Worm (Caenorhabditis elegans) whole organism, young adult: Measurements from ENCODE around the gene str-112.
A peak's percentile ranks its signal among the peaks of the same experiment; 100 is the strongest.

Experiments used
- B0336.3 ChIP-seq: fragments of 200-800 bp; sonication (Bioruptor generic); IDR thresholded peaks from 2 replicates; pipeline ENCODE4 v1.3.6; 2022; ENCODE audit warnings: missing genetic modification characterization, missing compliant biosample characterization
- C06A6.2 ChIP-seq: fragments of 200-800 bp; sonication (Bioruptor generic); conservative IDR thresholded peaks from 2 replicates; pipeline ENCODE4 v1.3.6; 2022; ENCODE audit warnings: missing genetic modification characterization, missing compliant biosample characterization
- C17E4.6 ChIP-seq: fragments of 200-800 bp; sonication (Bioruptor generic); IDR thresholded peaks from 2 replicates; pipeline ENCODE4 v1.3.6; 2022; ENCODE audit warnings: missing genetic modification reagents, missing genetic modification characterization, missing compliant biosample characterization
- F22D6.2 ChIP-seq: sonication (generic microtip); optimal IDR thresholded peaks from 2 replicates; lab custom pipeline; 2016; ENCODE audit warnings: mild to moderate bottlenecking, missing genetic modification characterization, missing compliant biosample characterization
- F23B12.7 ChIP-seq: sonication (generic microtip); optimal IDR thresholded peaks from 2 replicates; lab custom pipeline; 2017; ENCODE audit warnings: missing genetic modification characterization, mild to moderate bottlenecking, missing compliant biosample characterization, antibody characterized with exemption, moderate library complexity; ENCODE audit not compliant: insufficient read depth
- F33H1.4 ChIP-seq: fragments of 200-800 bp; sonication (Bioruptor generic); IDR thresholded peaks from 2 replicates; pipeline ENCODE4 v1.3.6; 2022; ENCODE audit warnings: missing genetic modification reagents, missing genetic modification characterization, missing compliant biosample characterization
- F49E8.2 ChIP-seq: sonication (generic microtip); optimal IDR thresholded peaks from 3 replicates; lab custom pipeline; 2017; ENCODE audit warnings: missing genetic modification characterization, mild to moderate bottlenecking, missing compliant biosample characterization, antibody characterized with exemption, moderate library complexity; ENCODE audit not compliant: insufficient read depth
- K12H6.12 ChIP-seq: fragments of 200-800 bp; sonication (Bioruptor generic); optimal IDR thresholded peaks from 2 replicates; lab custom pipeline; 2018; ENCODE audit warnings: mild to moderate bottlenecking, missing genetic modification characterization, missing compliant biosample characterization
- ZK185.1 ChIP-seq: sonication (generic microtip); optimal IDR thresholded peaks from 2 replicates; lab custom pipeline; 2016; ENCODE audit warnings: mild to moderate bottlenecking, missing genetic modification characterization, missing compliant biosample characterization; ENCODE audit not compliant: poor library complexity, severe bottlenecking
- ama-1 ChIP-seq, 3 experiments: fragments of 150-350 bp in 1 of 3; sonication (generic microtip) in 2 of 3; optimal IDR thresholded peaks; 2 replicates each; lab custom pipeline; 2014 to 2018; ENCODE audit warnings: missing biosample characterization in 2 of 3, missing genetic modification characterization in 2 of 3, missing genetic modification reagents in 2 of 3
- aptf-3 ChIP-seq: fragments of 200-800 bp; sonication (Bioruptor generic); IDR thresholded peaks from 2 replicates; pipeline ENCODE4 v1.3.6; 2022; ENCODE audit warnings: missing genetic modification characterization, missing compliant biosample characterization
- atf-7 ChIP-seq: sonication (generic microtip); optimal IDR thresholded peaks from 2 replicates; lab custom pipeline; 2017; ENCODE audit warnings: mild to moderate bottlenecking, missing genetic modification characterization, missing compliant biosample characterization
- athp-1 ChIP-seq: sonication (generic microtip); optimal IDR thresholded peaks from 2 replicates; lab custom pipeline; 2017; ENCODE audit warnings: mild to moderate bottlenecking, missing genetic modification characterization, missing compliant biosample characterization
- attf-5 ChIP-seq: fragments of 200-800 bp; sonication (Bioruptor generic); optimal IDR thresholded peaks from 2 replicates; lab custom pipeline; 2018; ENCODE audit warnings: mild to moderate bottlenecking, missing genetic modification characterization, missing compliant biosample characterization
- attf-6 ChIP-seq: fragments of 200-800 bp; sonication (Bioruptor generic); IDR thresholded peaks from 2 replicates; pipeline ENCODE4 v1.3.6; 2022; ENCODE audit warnings: missing genetic modification reagents, missing genetic modification characterization, missing compliant biosample characterization
- ccch-3 ChIP-seq: fragments of 200-800 bp; sonication (Bioruptor generic); optimal IDR thresholded peaks from 2 replicates; lab custom pipeline; 2018; ENCODE audit warnings: mild to moderate bottlenecking, missing genetic modification characterization, missing compliant biosample characterization
- cebp-1 ChIP-seq, 2 experiments: fragments of 200-800 bp in 1 of 2; sonication (Bioruptor generic) in 1 of 2; sonication (generic microtip) in 1 of 2; IDR thresholded peaks in 1 of 2; optimal IDR thresholded peaks in 1 of 2; 2 replicates each; pipeline versions ENCODE4 v1.3.6 to Lab custom; 2017 to 2022; ENCODE audit warnings: missing compliant biosample characterization in 2 of 2, missing genetic modification characterization in 2 of 2, mild to moderate bottlenecking in 1 of 2, missing genetic modification reagents in 1 of 2, moderate library complexity in 1 of 2
- chd-7 ChIP-seq: sonication (generic microtip); optimal IDR thresholded peaks from 2 replicates; lab custom pipeline; 2016; ENCODE audit warnings: mild to moderate bottlenecking, missing genetic modification characterization, moderate library complexity, missing compliant biosample characterization
- dox-1 ChIP-seq: fragments of 200-800 bp; sonication (Bioruptor generic); IDR thresholded peaks from 2 replicates; pipeline ENCODE4 v1.3.6; 2022; ENCODE audit warnings: missing genetic modification reagents, missing genetic modification characterization, missing compliant biosample characterization
- dpff-1 ChIP-seq: sonication (generic microtip); optimal IDR thresholded peaks from 2 replicates; lab custom pipeline; 2017; ENCODE audit warnings: mild to moderate bottlenecking, missing genetic modification characterization, missing compliant biosample characterization
- him-1 ChIP-seq: sonication (generic microtip); optimal IDR thresholded peaks from 2 replicates; lab custom pipeline; 2016; ENCODE audit warnings: missing genotype, missing genetic modification reagents, missing genetic modification characterization, missing compliant biosample characterization
- hmg-1.2 ChIP-seq: fragments of 200-800 bp; sonication (Bioruptor generic); IDR thresholded peaks from 2 replicates; pipeline ENCODE4 v1.3.6; 2022; ENCODE audit warnings: missing genetic modification reagents, missing genetic modification characterization, missing compliant biosample characterization
- lag-1 ChIP-seq: fragments of 200-800 bp; sonication (Bioruptor generic); IDR thresholded peaks from 2 replicates; pipeline ENCODE4 v1.3.6; 2022; ENCODE audit warnings: missing genetic modification reagents, missing genetic modification characterization, missing compliant biosample characterization
- lin-26 ChIP-seq: fragments of 200-800 bp; sonication (Bioruptor generic); IDR thresholded peaks from 2 replicates; pipeline ENCODE4 v1.3.6; 2022; ENCODE audit warnings: missing genetic modification reagents, missing genetic modification characterization, missing compliant biosample characterization
- lin-40 ChIP-seq: sonication (generic microtip); optimal IDR thresholded peaks from 2 replicates; lab custom pipeline; 2016; ENCODE audit warnings: missing genetic modification characterization, mild to moderate bottlenecking, missing compliant biosample characterization, missing genotype, missing genetic modification reagents
- lin-54 ChIP-seq: fragments of 200-800 bp; sonication (Bioruptor generic); optimal IDR thresholded peaks from 2 replicates; lab custom pipeline; 2018; ENCODE audit warnings: mild to moderate bottlenecking, missing genetic modification characterization, missing compliant biosample characterization
- madf-3 ChIP-seq: fragments of 200-800 bp; sonication (Bioruptor generic); IDR thresholded peaks from 2 replicates; pipeline ENCODE4 v1.3.6; 2022; ENCODE audit warnings: missing genetic modification reagents, missing genetic modification characterization, missing compliant biosample characterization
- mxl-1 ChIP-seq: sonication (generic microtip); optimal IDR thresholded peaks from 2 replicates; lab custom pipeline; 2016; ENCODE audit warnings: missing genetic modification characterization, missing compliant biosample characterization
- nfya-2 ChIP-seq: fragments of 200-800 bp; sonication (Bioruptor generic); IDR thresholded peaks from 2 replicates; pipeline ENCODE4 v1.3.6; 2022; ENCODE audit warnings: missing genetic modification reagents, missing genetic modification characterization, missing compliant biosample characterization
- nfyb-1 ChIP-seq: fragments of 200-800 bp; sonication (Bioruptor generic); IDR thresholded peaks from 2 replicates; pipeline ENCODE4 v1.3.6; 2022; ENCODE audit warnings: missing genetic modification reagents, missing genetic modification characterization, missing compliant biosample characterization
- nhr-80 ChIP-seq: sonication (generic microtip); optimal IDR thresholded peaks from 2 replicates; lab custom pipeline; 2016; ENCODE audit warnings: missing genetic modification characterization, missing compliant biosample characterization
- nhr-90 ChIP-seq: sonication (generic microtip); optimal IDR thresholded peaks from 2 replicates; lab custom pipeline; 2016; ENCODE audit warnings: missing genotype, mild to moderate bottlenecking, missing genetic modification characterization, missing compliant biosample characterization
- repo-1 ChIP-seq: sonication (generic microtip); optimal IDR thresholded peaks from 2 replicates; lab custom pipeline; 2017; ENCODE audit warnings: mild to moderate bottlenecking, missing genetic modification characterization, missing compliant biosample characterization
- sdz-38 ChIP-seq: sonication (generic microtip); optimal IDR thresholded peaks from 2 replicates; lab custom pipeline; 2016; ENCODE audit warnings: missing genotype, missing genetic modification characterization, missing compliant biosample characterization
- snpc-4 ChIP-seq, 5 experiments: fragments of 150-350 bp in 1 of 5; sonication (generic microtip) in 4 of 5; optimal IDR thresholded peaks; 2 replicates each; lab custom pipeline; 2014 to 2018; ENCODE audit warnings: missing genetic modification characterization in 5 of 5, missing biosample characterization in 3 of 5, antibody characterized with exemption in 2 of 5, mild to moderate bottlenecking in 2 of 5, missing compliant biosample characterization in 2 of 5, missing genotype in 2 of 5, moderate library complexity in 2 of 5, missing genetic modification reagents in 1 of 5
- sptf-2 ChIP-seq: fragments of 200-800 bp; sonication (Bioruptor generic); optimal IDR thresholded peaks from 2 replicates; lab custom pipeline; 2018; ENCODE audit warnings: mild to moderate bottlenecking, missing genetic modification characterization, missing compliant biosample characterization
- tbp1 ChIP-seq: fragments of 200-800 bp; sonication (Bioruptor generic); optimal IDR thresholded peaks from 2 replicates; lab custom pipeline; 2018; ENCODE audit warnings: mild to moderate bottlenecking, missing genetic modification characterization, missing compliant biosample characterization
- zfh-2 ChIP-seq: fragments of 200-800 bp; sonication (Bioruptor generic); conservative IDR thresholded peaks from 2 replicates; pipeline ENCODE4 v1.3.6; 2022; ENCODE audit warnings: missing genetic modification reagents, missing genetic modification characterization, missing compliant biosample characterization
- ztf-26 ChIP-seq: sonication (generic microtip); optimal IDR thresholded peaks from 2 replicates; lab custom pipeline; 2017; ENCODE audit warnings: missing genetic modification characterization, missing compliant biosample characterization
- ztf-3 ChIP-seq: fragments of 200-800 bp; sonication (Bioruptor generic); optimal IDR thresholded peaks from 2 replicates; lab custom pipeline; 2018; ENCODE audit warnings: mild to moderate bottlenecking, missing genetic modification characterization, missing compliant biosample characterization

Gene str-112

DNA sequence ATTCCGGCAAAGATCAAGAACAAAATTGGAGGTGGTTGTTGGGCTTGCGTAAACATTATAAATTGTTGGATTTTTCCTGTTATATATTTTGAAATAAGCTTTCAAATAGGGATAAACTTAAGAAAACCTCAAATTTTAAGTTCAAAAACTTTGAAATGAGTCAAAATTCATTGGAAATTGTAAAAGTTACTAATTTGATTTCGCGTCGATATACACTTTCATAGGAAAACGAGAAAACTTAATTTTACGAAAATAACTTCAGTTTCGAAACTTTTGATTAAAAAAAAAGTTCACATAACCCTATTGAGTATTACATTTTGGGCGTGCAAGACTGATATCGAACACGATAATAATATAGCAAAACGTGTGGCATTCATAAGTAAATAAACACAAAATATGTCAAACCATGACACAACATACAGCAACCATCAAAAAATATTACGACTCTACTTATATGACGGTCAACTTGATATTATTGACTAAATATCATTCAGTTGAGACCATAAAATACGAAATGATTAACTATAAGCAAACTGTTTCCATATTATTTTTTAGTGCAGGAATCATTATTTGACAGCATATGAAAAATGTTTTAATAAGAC is 42.0 kb downstream of the str-112 start:
- TF ChIP-seq aptf-3 (GFP tag; lab: Robert Waterston, UW) (no peak), F33H1.4 (GFP tag; lab: Robert Waterston, UW) (no peak), sptf-2 (GFP tag; lab: Kevin White, UChicago) (no peak), tbp1 (no peak), C17E4.6 (GFP tag; lab: Robert Waterston, UW) (no peak), F23B12.7 (tag; lab: Kevin White, UChicago) (no peak), lin-54 (GFP tag; lab: Kevin White, UChicago) (no peak), him-1 (tag; lab: Kevin White, UChicago) (no peak), repo-1 (tag; lab: Kevin White, UChicago) (no peak), chd-7 (no peak), ztf-3 (no peak), nfya-2 (GFP tag; lab: Robert Waterston, UW) (no peak)

DNA sequence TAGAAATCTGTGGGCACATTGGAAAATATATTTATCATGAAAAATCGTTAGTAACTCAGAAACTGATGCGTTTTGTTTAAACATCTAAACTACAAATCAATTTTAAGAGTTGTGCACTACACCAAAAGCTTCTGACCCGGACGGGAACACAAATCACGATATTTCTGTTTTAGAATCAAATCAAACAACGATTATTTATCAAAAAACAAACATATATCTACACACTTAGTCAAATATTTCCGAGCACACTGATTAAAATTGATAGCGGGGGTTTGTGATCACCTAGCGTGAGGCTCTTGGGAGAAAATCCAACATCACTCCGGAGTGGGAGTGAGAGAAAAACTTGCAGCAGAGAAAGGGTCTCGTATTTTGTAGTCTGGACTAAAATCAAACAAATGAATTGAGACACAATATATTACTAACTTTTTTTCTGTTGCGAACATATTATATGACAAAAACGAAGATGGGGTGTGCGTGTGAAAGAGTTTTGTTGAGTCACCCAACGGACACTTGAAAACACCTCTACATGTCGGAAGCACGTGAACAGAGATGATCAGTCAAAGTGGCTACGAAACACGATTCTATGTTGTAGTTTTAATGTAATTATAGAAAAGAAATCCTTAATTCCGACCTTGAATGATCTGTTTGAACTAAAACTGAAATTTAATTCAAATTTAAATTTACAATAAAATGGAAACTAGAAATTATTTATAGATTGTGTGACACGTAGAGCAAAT is 42.8 kb downstream of the str-112 start:
- TF ChIP-seq athp-1 (tag; lab: Kevin White, UChicago) (no peak), nhr-80 (tag; lab: Kevin White, UChicago) (peak; percentile 40)

DNA sequence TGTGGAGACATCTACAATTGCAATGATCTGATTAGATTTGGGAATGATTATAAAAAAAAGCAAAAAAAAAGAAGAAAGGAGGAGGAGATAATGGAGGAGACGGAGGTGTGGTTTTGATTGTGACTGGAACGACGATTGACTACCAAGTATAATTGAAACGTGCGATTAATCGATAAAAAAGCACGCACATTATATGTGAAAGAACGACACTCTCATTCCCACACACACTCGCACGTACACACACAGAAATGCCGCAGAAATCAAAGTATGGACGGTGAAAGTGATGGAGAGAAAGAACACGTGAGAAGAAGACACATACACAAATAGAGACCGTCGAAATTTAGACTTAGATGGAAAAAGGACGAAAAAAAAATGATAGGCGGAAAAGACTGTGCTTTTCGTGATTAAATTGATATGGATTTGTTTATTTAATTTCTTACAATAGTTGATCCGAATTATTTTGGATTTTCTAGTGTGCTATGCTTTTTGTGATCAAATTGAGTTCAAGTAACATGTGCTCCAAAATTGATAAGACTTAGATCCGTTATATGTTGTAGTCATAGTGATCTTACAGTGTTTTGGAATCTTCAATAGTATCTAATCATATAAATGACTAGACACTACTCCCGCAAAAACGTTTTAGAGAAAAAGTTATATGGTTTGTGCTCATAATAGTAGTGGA is 44.4 kb downstream of the str-112 start, which contains the start of gene nhr-135:
Gene nhr-135 (minus strand): TSS at position 51 of the 682 bp plus-strand sequence.
- TF ChIP-seq sdz-38 (tag; lab: Kevin White, UChicago) (no peak), dox-1 (GFP tag; lab: Robert Waterston, UW) (peak; percentile 44), attf-5 (GFP tag; lab: Kevin White, UChicago) (peak; percentile 66), aptf-3 (GFP tag; lab: Robert Waterston, UW) (no peak), atf-7 (tag; lab: Kevin White, UChicago) (peak; percentile 45), zfh-2 (GFP tag; lab: Robert Waterston, UW) (no peak), nfyb-1 (peak; percentile 72; the same call in 1 of the 2 replicates), attf-6 (GFP tag; lab: Robert Waterston, UW) (no peak), ztf-26 (tag; lab: Kevin White, UChicago) (peak; percentile 53), F49E8.2 (tag; lab: Kevin White, UChicago) (no peak), nhr-90 (tag; lab: Kevin White, UChicago) (peak; percentile 17), ccch-3 (GFP tag; lab: Kevin White, UChicago) (no peak), B0336.3 (GFP tag; lab: Robert Waterston, UW) (0 out of 2 replicates have a peak, but pooled peaks have one; percentile 38), madf-3 (GFP tag; lab: Robert Waterston, UW) (no peak), hmg-1.2 (no peak; the same call in 1 of the 2 replicates), C06A6.2 (GFP tag; lab: Robert Waterston, UW) (no peak; the same call in 1 of the 2 replicates), dpff-1 (tag; lab: Kevin White, UChicago) (no peak), cebp-1 (GFP tag; IDR thresholded peaks at IDR 0.05; lab: Robert Waterston, UW) (0 out of 2 replicates have a peak, but pooled peaks have one; percentile 26), cebp-1 (tag; optimal IDR thresholded peaks at IDR 0.05; lab: Kevin White, UChicago) (peak; percentile 71), ama-1 (optimal IDR thresholded peaks at IDR 0.05; lab: Kevin White, UChicago) (peak; percentile 16), ama-1 (GFP tag; optimal IDR thresholded peaks at IDR 0.05; lab: Kevin White, UChicago) (no peak), tbp1 (peak; percentile 39), ZK185.1 (tag; lab: Kevin White, UChicago) (peak; percentile 38), mxl-1 (tag; lab: Kevin White, UChicago) (no peak), lag-1 (GFP tag; lab: Robert Waterston, UW) (no peak), lin-26 (GFP tag; lab: Robert Waterston, UW) (0 out of 2 replicates have a peak, but pooled peaks have one; percentile 50), snpc-4 (GFP tag; optimal IDR thresholded peaks at IDR 0.05; lab: Kevin White, UChicago) (no peak), snpc-4 (tag; optimal IDR thresholded peaks at IDR 0.05; lab: Kevin White, UChicago) (peak in 1 of 4 experiments; percentile 35), K12H6.12 (tag; lab: Kevin White, UChicago) (peak; percentile 3), lin-40 (tag; lab: Kevin White, UChicago) (peak; percentile 73), F22D6.2 (peak; percentile 48)
